Fruit fly (Drosophila melanogaster) whole organism: ENCODE results near the gene r.

Source experiments
- CG8478 ChIP-seq: fragments of >200 bp; optimal IDR thresholded peaks from 2 replicates; lab custom pipeline; 2018; ENCODE audit warnings: inconsistent platforms
- Dll ChIP-seq: fragments of >200 bp; optimal IDR thresholded peaks from 2 replicates; lab custom pipeline; 2017
- EcR ChIP-seq, 2 experiments: fragments of >200 bp; optimal IDR thresholded peaks; 2 replicates each; lab custom pipeline; 2017; ENCODE audit warnings: missing biosample characterization in 2 of 2, missing genetic modification characterization in 2 of 2, missing genetic modification reagents in 2 of 2
- pan ChIP-seq: fragments of >200 bp; optimal IDR thresholded peaks from 2 replicates; lab custom pipeline; 2017
- psq ChIP-seq: fragments of >200 bp; optimal IDR thresholded peaks from 2 replicates; lab custom pipeline; 2017
- usp ChIP-seq: fragments of >200 bp; optimal IDR thresholded peaks from 2 replicates; lab custom pipeline; 2017; ENCODE audit warnings: missing biosample characterization, missing genetic modification characterization, mixed read lengths

r gene

DNA sequence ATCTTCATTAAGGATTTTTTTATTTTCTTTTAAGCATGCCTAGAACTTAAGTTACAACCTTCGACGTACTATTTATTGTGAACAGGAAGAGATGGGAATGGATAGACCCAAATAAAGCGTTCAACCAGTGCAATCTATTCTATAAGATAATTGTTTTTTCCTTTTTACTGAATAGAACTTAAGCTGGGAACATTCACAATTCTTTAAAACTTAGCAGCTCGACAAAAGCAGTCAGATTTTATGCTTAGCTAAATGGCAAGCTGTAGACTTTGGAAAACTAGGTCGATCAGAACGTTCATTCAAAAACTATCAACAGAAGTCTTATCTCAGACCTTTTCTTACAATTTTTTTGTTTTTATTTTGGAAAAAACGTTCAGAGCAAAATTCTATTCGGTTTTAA is 55.8 kb downstream of the r start, which contains the start of gene CG13008:
TSS of gene CG13008 (plus strand) at position 301 of the 400 bp plus-strand sequence.
- TF ChIP-seq CG8478 (lab: Kevin White, UChicago) (no peak), Dll (lab: Kevin White, UChicago) (no peak), usp (GFP tag; lab: Kevin White, UChicago) (no peak), EcR (GFP tag; optimal IDR thresholded peaks at IDR 0.05; lab: Kevin White, UChicago) (no peak), psq (lab: Kevin White, UChicago) (no peak), pan (lab: Kevin White, UChicago) (no peak)

DNA sequence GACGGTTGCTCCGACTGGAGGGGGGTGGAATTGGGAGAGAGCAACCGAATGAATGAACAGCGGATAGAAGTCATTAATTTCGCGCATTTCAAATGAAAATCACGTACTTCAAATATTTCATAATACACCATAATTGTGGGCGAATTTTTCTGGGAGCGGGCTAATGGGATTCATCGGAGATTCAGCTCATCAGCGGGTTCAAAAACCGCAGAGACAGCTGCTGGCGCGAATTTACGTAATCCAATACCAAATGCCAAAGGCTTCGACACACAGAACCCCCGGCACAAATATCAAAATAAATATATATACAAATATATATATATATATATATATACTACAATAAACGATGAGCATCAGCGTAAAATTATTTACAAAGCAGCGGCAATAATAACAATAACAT is 61.5 kb downstream of the r start:
- TF ChIP-seq Dll (lab: Kevin White, UChicago) (no peak), usp (GFP tag; lab: Kevin White, UChicago) (no peak), pan (lab: Kevin White, UChicago) (no peak), CG8478 (lab: Kevin White, UChicago) (no peak), EcR (GFP tag; optimal IDR thresholded peaks at IDR 0.05; lab: Kevin White, UChicago) (no peak), psq (lab: Kevin White, UChicago) (no peak)
